Worm (Caenorhabditis elegans): ENCODE results near the gene nxf-1.

Gene nxf-1

ce11 chrV:14439236-14439635 lies 24.4 kb upstream of the nxf-1 start:
- no peak for TF ChIP-seq sma-9 (GFP tag; optimal IDR thresholded peaks at IDR 0.05)
- no peak for TF ChIP-seq sma-9 (tag; optimal IDR thresholded peaks at IDR 0.05)
- TF ChIP-seq mbf-1 (tag; optimal IDR thresholded peaks at IDR 0.05): no peak
- no peak for TF ChIP-seq elt-1 (tag; optimal IDR thresholded peaks at IDR 0.05)
- TF ChIP-seq peb-1 (tag; optimal IDR thresholded peaks at IDR 0.05): no peak
- TF ChIP-seq C34F6.9 (tag; optimal IDR thresholded peaks at IDR 0.05): no peak
- TF ChIP-seq nhr-77 (tag; optimal IDR thresholded peaks at IDR 0.05): no peak
- TF ChIP-seq egl-27 (tag; optimal IDR thresholded peaks at IDR 0.05): no peak
- TF ChIP-seq sem-4 (tag; optimal IDR thresholded peaks at IDR 0.05): no peak

- no peak for TF ChIP-seq nhr-129 (tag; optimal IDR thresholded peaks at IDR 0.05)
- no peak for TF ChIP-seq nhr-6 (tag; optimal IDR thresholded peaks at IDR 0.05)
- TF ChIP-seq gmeb-1 (tag; optimal IDR thresholded peaks at IDR 0.05): no peak
- TF ChIP-seq unc-55 (GFP tag; optimal IDR thresholded peaks at IDR 0.05): no peak
- TF ChIP-seq C34F6.9 (tag; optimal IDR thresholded peaks at IDR 0.05): no peak
- TF ChIP-seq fos-1 (tag; optimal IDR thresholded peaks at IDR 0.05): no peak
- no peak for TF ChIP-seq blmp-1 (tag; optimal IDR thresholded peaks at IDR 0.05; ENCODE audit: insufficient read depth)
- no peak for TF ChIP-seq egl-27 (tag; optimal IDR thresholded peaks at IDR 0.05)
These were observed 23.4 kb upstream of the nxf-1 start for ce11 chrV:14438099-14438739.

ce11 chrV:14437355-14437754 lies 22.5 kb upstream of the nxf-1 start:
- TF ChIP-seq nhr-11 (tag; optimal IDR thresholded peaks at IDR 0.05): no peak
- no peak for TF ChIP-seq lin-39 (tag; optimal IDR thresholded peaks at IDR 0.05)
- TF ChIP-seq nhr-129 (tag; optimal IDR thresholded peaks at IDR 0.05): no peak
- TF ChIP-seq sem-4 (tag; optimal IDR thresholded peaks at IDR 0.05): no peak
- no peak for TF ChIP-seq aly-2 (tag; optimal IDR thresholded peaks at IDR 0.05)
- TF ChIP-seq F13H6.1 (tag; optimal IDR thresholded peaks at IDR 0.05): no peak
- no peak for TF ChIP-seq nhr-10 (tag; optimal IDR thresholded peaks at IDR 0.05)
- no peak for TF ChIP-seq gmeb-1 (tag; optimal IDR thresholded peaks at IDR 0.05)
- TF ChIP-seq fos-1 (tag; optimal IDR thresholded peaks at IDR 0.05): no peak
- TF ChIP-seq unc-62 (GFP tag; optimal IDR thresholded peaks at IDR 0.05): no peak
- TF ChIP-seq blmp-1 (tag; optimal IDR thresholded peaks at IDR 0.05; ENCODE audit: insufficient read depth): no peak
- TF ChIP-seq crh-2 (tag; optimal IDR thresholded peaks at IDR 0.05): no peak
- TF ChIP-seq zag-1 (tag; optimal IDR thresholded peaks at IDR 0.05): no peak

ce11 chrV:14436195-14436594 lies 21.4 kb upstream of the nxf-1 start:
- TF ChIP-seq ZK546.5 (tag; optimal IDR thresholded peaks at IDR 0.05): no peak
- TF ChIP-seq nhr-12 (tag; optimal IDR thresholded peaks at IDR 0.05): no peak
- no peak for TF ChIP-seq lin-39 (tag; optimal IDR thresholded peaks at IDR 0.05)
- no peak for TF ChIP-seq nhr-11 (tag; optimal IDR thresholded peaks at IDR 0.05)
- TF ChIP-seq unc-62 (GFP tag; optimal IDR thresholded peaks at IDR 0.05): no peak
- TF ChIP-seq skn-1 (tag; optimal IDR thresholded peaks at IDR 0.05): no peak
- no peak for TF ChIP-seq sma-3 (GFP tag; optimal IDR thresholded peaks at IDR 0.05)
- TF ChIP-seq zag-1 (tag; optimal IDR thresholded peaks at IDR 0.05): no peak
- no peak for TF ChIP-seq elt-3 (tag; optimal IDR thresholded peaks at IDR 0.05)
- no peak for TF ChIP-seq lin-13 (GFP tag; optimal IDR thresholded peaks at IDR 0.05)
- TF ChIP-seq mbf-1 (tag; optimal IDR thresholded peaks at IDR 0.05): no peak
- TF ChIP-seq unc-39 (tag; optimal IDR thresholded peaks at IDR 0.05): no peak
- no peak for TF ChIP-seq lsy-2 (tag; optimal IDR thresholded peaks at IDR 0.05)
- TF ChIP-seq nhr-25 (tag; optimal IDR thresholded peaks at IDR 0.05): no peak
- TF ChIP-seq ztf-4 (tag; optimal IDR thresholded peaks at IDR 0.05): no peak
- no peak for TF ChIP-seq nhr-77 (tag; optimal IDR thresholded peaks at IDR 0.05)

- no peak for TF ChIP-seq R02D3.7 (tag; optimal IDR thresholded peaks at IDR 0.05)
- TF ChIP-seq ztf-1 (GFP tag; conservative IDR thresholded peaks at IDR 0.05): no peak
- no peak for TF ChIP-seq sma-9 (GFP tag; optimal IDR thresholded peaks at IDR 0.05)
- no peak for TF ChIP-seq sma-9 (tag; optimal IDR thresholded peaks at IDR 0.05)
- TF ChIP-seq fos-1 (tag; optimal IDR thresholded peaks at IDR 0.05): no peak
- TF ChIP-seq ztf-11 (tag; optimal IDR thresholded peaks at IDR 0.05): no peak
- TF ChIP-seq ztf-4 (tag; optimal IDR thresholded peaks at IDR 0.05): no peak
- no peak for TF ChIP-seq aly-2 (tag; optimal IDR thresholded peaks at IDR 0.05)
- TF ChIP-seq unc-39 (tag; optimal IDR thresholded peaks at IDR 0.05): no peak
- no peak for TF ChIP-seq mab-5 (tag; optimal IDR thresholded peaks at IDR 0.05)
- TF ChIP-seq mdl-1 (tag; optimal IDR thresholded peaks at IDR 0.05): no peak
- TF ChIP-seq nhr-21 (tag; optimal IDR thresholded peaks at IDR 0.05): no peak
- TF ChIP-seq lin-13 (GFP tag; optimal IDR thresholded peaks at IDR 0.05): no peak
- TF ChIP-seq nhr-10 (tag; optimal IDR thresholded peaks at IDR 0.05): no peak
- no peak for TF ChIP-seq dmd-4 (tag; optimal IDR thresholded peaks at IDR 0.05)
- TF ChIP-seq egl-27 (tag; optimal IDR thresholded peaks at IDR 0.05): no peak
- TF ChIP-seq nhr-129 (tag; optimal IDR thresholded peaks at IDR 0.05): no peak
- TF ChIP-seq crh-2 (tag; optimal IDR thresholded peaks at IDR 0.05): no peak
- no peak for TF ChIP-seq nhr-77 (tag; optimal IDR thresholded peaks at IDR 0.05)
- TF ChIP-seq skn-1 (tag; optimal IDR thresholded peaks at IDR 0.05): no peak
These were observed 18.8 kb upstream of the nxf-1 start for ce11 chrV:14433584-14433983.

Data from whole organism, L2 larva.